Worm (Caenorhabditis elegans) whole organism, L1 larva: ENCODE results near the gene lips-13.

Experiments used
- C04F5.9 ChIP-seq: sonication (generic microtip); optimal IDR thresholded peaks from 2 replicates; lab custom pipeline; 2016; ENCODE audit warnings: missing genetic modification characterization, missing compliant biosample characterization
- C16A3.4 ChIP-seq: fragments of 150-350 bp; optimal IDR thresholded peaks from 2 replicates; lab custom pipeline; 2014; ENCODE audit warnings: missing biosample characterization, missing genetic modification characterization
- C34B4.2 ChIP-seq: sonication (generic microtip); optimal IDR thresholded peaks from 2 replicates; lab custom pipeline; 2017; ENCODE audit warnings: mild to moderate bottlenecking, missing genetic modification characterization, missing compliant biosample characterization
- aha-1 ChIP-seq: fragments of 150-350 bp; optimal IDR thresholded peaks from 2 replicates; lab custom pipeline; 2014; ENCODE audit warnings: missing biosample characterization, missing genetic modification characterization
- blmp-1 ChIP-seq: fragments of 150-350 bp; optimal IDR thresholded peaks from 2 replicates; lab custom pipeline; 2014; ENCODE audit warnings: missing biosample characterization, missing genetic modification characterization
- ceh-90 ChIP-seq: sonication (generic microtip); optimal IDR thresholded peaks from 2 replicates; lab custom pipeline; 2016; ENCODE audit warnings: missing genetic modification characterization, missing compliant biosample characterization
- efl-1 ChIP-seq, 4 experiments: fragments of 150-350 bp; optimal IDR thresholded peaks in 3 of 4; peaks in 1 of 4; 1 replicate in 1 of 4; 2 replicates in 3 of 4; lab custom pipeline; 2014; ENCODE audit warnings: missing biosample characterization in 2 of 4, missing genetic modification characterization in 2 of 4, missing genetic modification reagents in 2 of 4
- efl-3 ChIP-seq: fragments of 200-800 bp; sonication (Bioruptor generic); optimal IDR thresholded peaks from 2 replicates; lab custom pipeline; 2018; ENCODE audit warnings: mild to moderate bottlenecking, missing genetic modification characterization, missing compliant biosample characterization
- elt-2 ChIP-seq: sonication (generic microtip); optimal IDR thresholded peaks from 2 replicates; lab custom pipeline; 2016; ENCODE audit warnings: missing genetic modification characterization, mild to moderate bottlenecking, inconsistent platforms, missing compliant biosample characterization, missing genetic modification reagents
- fkh-10 ChIP-seq: sonication (generic microtip); optimal IDR thresholded peaks from 2 replicates; lab custom pipeline; 2017; ENCODE audit warnings: missing biosample characterization, missing genetic modification reagents, missing genetic modification characterization
- fkh-8 ChIP-seq: sonication (generic microtip); optimal IDR thresholded peaks from 2 replicates; lab custom pipeline; 2016; ENCODE audit warnings: mild to moderate bottlenecking, missing genetic modification characterization, missing compliant biosample characterization
- grh-1 ChIP-seq: fragments of 200-800 bp; sonication (Bioruptor generic); IDR thresholded peaks from 2 replicates; pipeline ENCODE4 v1.3.6; 2022; ENCODE audit warnings: missing genetic modification reagents, missing genetic modification characterization, missing compliant biosample characterization
- irx-1 ChIP-seq: sonication (generic microtip); optimal IDR thresholded peaks from 2 replicates; lab custom pipeline; 2016; ENCODE audit warnings: missing genetic modification characterization, missing compliant biosample characterization
- isw-1 ChIP-seq: fragments of 200-800 bp; sonication (Bioruptor generic); IDR thresholded peaks from 2 replicates; pipeline ENCODE4 v1.3.6; 2022; ENCODE audit warnings: missing genetic modification characterization, missing compliant biosample characterization
- jun-1 ChIP-seq: fragments of 150-350 bp; optimal IDR thresholded peaks from 2 replicates; lab custom pipeline; 2014; ENCODE audit warnings: missing biosample characterization, missing genetic modification reagents, missing genetic modification characterization
- lin-14 ChIP-seq: fragments of 200-800 bp; sonication (Bioruptor generic); optimal IDR thresholded peaks from 2 replicates; lab custom pipeline; 2018; ENCODE audit warnings: mild to moderate bottlenecking, missing genetic modification characterization, moderate library complexity, missing compliant biosample characterization
- lin-35 ChIP-seq, 2 experiments: fragments of 150-350 bp; optimal IDR thresholded peaks; 2 replicates each; lab custom pipeline; 2014; ENCODE audit warnings: missing biosample characterization in 2 of 2, missing genetic modification characterization in 2 of 2, missing genetic modification reagents in 2 of 2
- lin-39 ChIP-seq: fragments of 150-350 bp; optimal IDR thresholded peaks from 2 replicates; lab custom pipeline; 2014; ENCODE audit warnings: missing biosample characterization, missing genetic modification reagents, missing genetic modification characterization
- lir-3 ChIP-seq: sonication (generic microtip); optimal IDR thresholded peaks from 2 replicates; lab custom pipeline; 2016; ENCODE audit warnings: mild to moderate bottlenecking, missing genetic modification characterization, moderate library complexity, missing compliant biosample characterization; ENCODE audit not compliant: poor library complexity
- lsy-2 ChIP-seq, 2 experiments: fragments of 150-350 bp; optimal IDR thresholded peaks; 2 replicates each; lab custom pipeline; 2014; ENCODE audit warnings: missing biosample characterization in 2 of 2, missing genetic modification characterization in 2 of 2
- mdl-1 ChIP-seq, 2 experiments: fragments of 150-350 bp; optimal IDR thresholded peaks; 2 replicates each; lab custom pipeline; 2014 to 2017; ENCODE audit warnings: missing biosample characterization in 2 of 2, missing genetic modification characterization in 2 of 2, inconsistent platforms in 1 of 2
- mef-2 ChIP-seq: fragments of 150-350 bp; optimal IDR thresholded peaks from 2 replicates; lab custom pipeline; 2014; ENCODE audit warnings: missing biosample characterization, missing genetic modification characterization
- mep-1 ChIP-seq: fragments of 150-350 bp; optimal IDR thresholded peaks from 2 replicates; lab custom pipeline; 2014; ENCODE audit warnings: missing biosample characterization, missing genetic modification characterization
- nhr-237 ChIP-seq: fragments of 150-350 bp; optimal IDR thresholded peaks from 2 replicates; lab custom pipeline; 2014; ENCODE audit warnings: missing biosample characterization, missing genetic modification characterization
- nhr-71 ChIP-seq: sonication (generic microtip); optimal IDR thresholded peaks from 2 replicates; lab custom pipeline; 2016; ENCODE audit warnings: mild to moderate bottlenecking, missing genetic modification characterization, moderate library complexity, missing compliant biosample characterization
- nhr-76 ChIP-seq: sonication (generic microtip); optimal IDR thresholded peaks from 2 replicates; lab custom pipeline; 2017; ENCODE audit warnings: missing biosample characterization, missing genetic modification characterization
- nhr-85 ChIP-seq: sonication (generic microtip); peaks from one replicate; lab custom pipeline; 2016; ENCODE audit warnings: missing genetic modification characterization, inconsistent platforms, missing compliant biosample characterization
- nhr-90 ChIP-seq: sonication (generic microtip); optimal IDR thresholded peaks from 2 replicates; lab custom pipeline; 2016; ENCODE audit warnings: mild to moderate bottlenecking, missing genetic modification characterization, missing compliant biosample characterization; ENCODE audit not compliant: poor library complexity
- pag-3 ChIP-seq: sonication (generic microtip); optimal IDR thresholded peaks from 2 replicates; lab custom pipeline; 2017; ENCODE audit warnings: missing genetic modification characterization, mild to moderate bottlenecking, missing compliant biosample characterization, antibody characterized with exemption, borderline replicate concordance; ENCODE audit not compliant: insufficient read depth
- pax-3 ChIP-seq: fragments of 200-800 bp; sonication (Bioruptor generic); optimal IDR thresholded peaks from 2 replicates; lab custom pipeline; 2018; ENCODE audit warnings: mild to moderate bottlenecking, missing genetic modification characterization, moderate library complexity, missing compliant biosample characterization
- pqm-1 ChIP-seq: sonication (generic microtip); optimal IDR thresholded peaks from 3 replicates; lab custom pipeline; 2017; ENCODE audit warnings: missing biosample characterization, missing genetic modification characterization
- rnt-1 ChIP-seq: sonication (generic microtip); optimal IDR thresholded peaks from 2 replicates; lab custom pipeline; 2016; ENCODE audit warnings: mild to moderate bottlenecking, missing genetic modification characterization, moderate library complexity, missing compliant biosample characterization
- skn-1 ChIP-seq: fragments of 150-350 bp; optimal IDR thresholded peaks from 2 replicates; lab custom pipeline; 2014; ENCODE audit warnings: missing biosample characterization, missing genetic modification characterization
- snpc-4 ChIP-seq: fragments of 150-350 bp; optimal IDR thresholded peaks from 2 replicates; lab custom pipeline; 2014; ENCODE audit warnings: missing biosample characterization, missing genetic modification characterization
- snu-23 ChIP-seq: sonication (generic microtip); optimal IDR thresholded peaks from 2 replicates; lab custom pipeline; 2016; ENCODE audit warnings: missing genetic modification characterization, missing compliant biosample characterization
- sup-37 ChIP-seq: fragments of 200-800 bp; sonication (Bioruptor generic); optimal IDR thresholded peaks from 2 replicates; lab custom pipeline; 2018; ENCODE audit warnings: mild to moderate bottlenecking, missing genetic modification characterization, missing compliant biosample characterization
- swsn-7 ChIP-seq: sonication (generic microtip); optimal IDR thresholded peaks from 2 replicates; lab custom pipeline; 2016; ENCODE audit warnings: missing genetic modification characterization, missing compliant biosample characterization
- unc-130 ChIP-seq: fragments of 150-350 bp; optimal IDR thresholded peaks from 2 replicates; lab custom pipeline; 2017; ENCODE audit warnings: missing biosample characterization, missing genetic modification characterization, inconsistent platforms
- unc-30 ChIP-seq: sonication (generic microtip); optimal IDR thresholded peaks from 2 replicates; lab custom pipeline; 2017; ENCODE audit warnings: missing biosample characterization, missing genetic modification characterization
- unc-98 ChIP-seq: fragments of 200-800 bp; sonication (Bioruptor generic); IDR thresholded peaks from 2 replicates; pipeline ENCODE4 v1.3.6; 2022; ENCODE audit warnings: missing genetic modification characterization, missing compliant biosample characterization
- vab-15 ChIP-seq: sonication (generic microtip); optimal IDR thresholded peaks from 2 replicates; lab custom pipeline; 2017; ENCODE audit warnings: missing genotype, mild to moderate bottlenecking, missing genetic modification characterization, missing compliant biosample characterization
- zag-1 ChIP-seq: fragments of 150-350 bp; optimal IDR thresholded peaks from 2 replicates; lab custom pipeline; 2014; ENCODE audit warnings: missing biosample characterization, missing genetic modification characterization
- zip-4 ChIP-seq: fragments of 200-800 bp; sonication (Bioruptor generic); optimal IDR thresholded peaks from 2 replicates; lab custom pipeline; 2018; ENCODE audit warnings: mild to moderate bottlenecking, missing genetic modification characterization, moderate library complexity, missing compliant biosample characterization
- ztf-11 ChIP-seq, 2 experiments: sonication (generic microtip); optimal IDR thresholded peaks; 2 replicates each; lab custom pipeline; 2016 to 2017; ENCODE audit warnings: missing genetic modification characterization in 2 of 2, missing biosample characterization in 1 of 2, missing compliant biosample characterization in 1 of 2
- ztf-4 ChIP-seq: fragments of 150-350 bp; optimal IDR thresholded peaks from 2 replicates; lab custom pipeline; 2014; ENCODE audit warnings: missing biosample characterization, missing genetic modification characterization

Gene lips-13

DNA sequence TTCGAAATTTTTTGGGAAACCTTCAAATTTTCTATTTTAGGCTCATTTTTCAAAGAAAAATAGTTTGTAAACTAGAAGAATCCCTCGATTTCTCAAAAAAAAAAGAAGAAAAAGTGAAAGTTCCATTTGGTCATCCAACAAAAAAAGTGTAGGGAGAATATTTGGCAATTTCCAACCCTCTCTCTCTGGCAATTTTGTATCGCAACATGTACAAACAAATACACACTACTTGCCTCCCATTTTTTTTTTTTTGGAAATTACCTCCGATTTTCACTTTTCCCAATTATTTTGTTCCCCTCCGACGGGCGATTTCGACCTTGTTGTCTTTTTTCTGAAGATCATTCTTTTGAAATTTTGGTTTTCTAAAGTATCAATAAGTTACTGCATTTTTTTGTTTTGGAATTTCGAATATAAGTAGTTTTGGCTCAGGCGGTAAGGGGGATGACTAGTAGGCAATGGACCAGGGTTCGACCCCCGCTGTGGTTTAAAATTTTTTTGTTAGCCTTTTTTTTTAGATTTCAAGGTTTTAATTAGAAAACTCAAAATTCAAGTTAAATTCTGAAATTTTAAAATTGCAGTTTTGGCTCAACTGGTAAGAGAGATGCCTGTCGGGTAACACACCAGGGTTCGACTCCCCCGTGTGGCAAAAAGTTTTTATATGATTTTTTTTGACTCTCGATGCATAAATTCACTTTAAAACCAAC lies 29.2 kb downstream of the lips-13 start (continued):
- TF ChIP-seq lin-39 (tag; lab: Kevin White, UChicago) (no peak), isw-1 (GFP tag; lab: Robert Waterston, UW) (no peak), C34B4.2 (tag; lab: Kevin White, UChicago) (no peak), snpc-4 (no peak), pag-3 (tag; lab: Kevin White, UChicago) (no peak), irx-1 (no peak), nhr-85 (tag; lab: Kevin White, UChicago) (peak; percentile 81)
- TF ChIP-seq, all 84 proteins: peak for 6

DNA sequence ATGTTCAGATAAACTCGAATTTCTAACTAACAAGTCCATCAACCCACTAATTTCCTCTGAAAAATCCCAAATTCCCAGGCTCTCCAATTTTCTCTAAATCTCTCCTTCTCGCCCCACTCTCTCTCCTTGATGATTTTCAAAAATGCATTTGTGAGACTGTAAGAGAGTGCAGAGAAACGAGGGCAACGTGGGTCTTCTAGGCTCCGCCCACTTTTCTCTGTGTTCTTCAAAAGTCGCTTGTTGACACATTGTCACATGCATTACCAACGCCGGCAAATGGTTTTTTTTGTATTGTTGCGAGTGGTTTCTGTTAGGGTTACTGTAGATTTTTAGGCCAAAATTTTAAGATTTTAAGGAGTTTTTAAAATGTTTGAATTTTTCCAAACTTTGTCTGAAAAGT lies 31.4 kb downstream of the lips-13 start:
- peak in 1 of 2 experiments; percentile 64 for TF ChIP-seq mdl-1 (tag; optimal IDR thresholded peaks at IDR 0.05; lab: Kevin White, UChicago)
- TF ChIP-seq rnt-1 = peak; percentile 23
- no peak for TF ChIP-seq zip-4 (GFP tag; lab: Kevin White, UChicago)
- TF ChIP-seq lin-35 (GFP tag; optimal IDR thresholded peaks at IDR 0.05; lab: Kevin White, UChicago) = peak in 1 of 2 experiments; percentile 42
- peak; percentile 20 for TF ChIP-seq blmp-1 (tag; lab: Kevin White, UChicago)
- TF ChIP-seq lsy-2 (tag; optimal IDR thresholded peaks at IDR 0.05; lab: Kevin White, UChicago) = peak in 1 of 2 experiments; percentile 15
- peak; percentile 3 for TF ChIP-seq snu-23 (GFP tag; lab: Kevin White, UChicago)
- peak; percentile 76 for TF ChIP-seq nhr-85 (tag; lab: Kevin White, UChicago)
- no peak for TF ChIP-seq fkh-8
- TF ChIP-seq grh-1 = no peak
- TF ChIP-seq efl-1 (optimal IDR thresholded peaks at IDR 0.05; lab: Kevin White, UChicago) = no peak
- TF ChIP-seq efl-1 (GFP tag; optimal IDR thresholded peaks at IDR 0.05 in 1 of 2; lab: Kevin White, UChicago) = peak in 1 of 2 experiments; percentile 62
- peak; percentile 50 for TF ChIP-seq lin-14 (GFP tag; lab: Kevin White, UChicago)

DNA sequence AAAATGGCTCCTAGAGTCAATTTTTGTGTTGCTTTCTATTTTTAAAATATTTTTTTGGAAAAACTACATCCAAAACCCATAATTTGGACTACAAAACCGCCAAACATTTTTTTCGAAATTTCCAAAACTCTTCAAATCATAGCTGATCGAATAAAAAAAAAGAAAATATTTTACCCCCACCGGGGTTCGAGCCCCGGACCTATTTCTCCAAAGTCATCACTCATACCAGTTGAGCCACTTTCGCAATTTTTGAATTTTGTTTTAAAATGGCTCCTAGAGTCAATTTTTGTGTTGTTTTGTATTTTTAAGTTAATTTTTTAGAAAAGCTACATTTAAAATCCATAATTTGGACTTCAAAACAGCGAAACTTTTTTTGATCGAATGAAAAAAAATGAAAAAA lies 32.3 kb downstream of the lips-13 start:
- TF ChIP-seq zag-1 (tag; lab: Kevin White, UChicago) (no peak), unc-130 (tag; lab: Kevin White, UChicago) (no peak), vab-15 (tag; lab: Kevin White, UChicago) (no peak), lin-39 (tag; lab: Kevin White, UChicago) (no peak), efl-3 (GFP tag; lab: Kevin White, UChicago) (no peak), nhr-71 (tag; lab: Kevin White, UChicago) (no peak), unc-98 (GFP tag; lab: Robert Waterston, UW) (no peak), sup-37 (no peak), ztf-4 (no peak), mef-2 (tag; lab: Kevin White, UChicago) (no peak), ztf-11 (tag; optimal IDR thresholded peaks at IDR 0.05; lab: Kevin White, UChicago) (no peak)

DNA sequence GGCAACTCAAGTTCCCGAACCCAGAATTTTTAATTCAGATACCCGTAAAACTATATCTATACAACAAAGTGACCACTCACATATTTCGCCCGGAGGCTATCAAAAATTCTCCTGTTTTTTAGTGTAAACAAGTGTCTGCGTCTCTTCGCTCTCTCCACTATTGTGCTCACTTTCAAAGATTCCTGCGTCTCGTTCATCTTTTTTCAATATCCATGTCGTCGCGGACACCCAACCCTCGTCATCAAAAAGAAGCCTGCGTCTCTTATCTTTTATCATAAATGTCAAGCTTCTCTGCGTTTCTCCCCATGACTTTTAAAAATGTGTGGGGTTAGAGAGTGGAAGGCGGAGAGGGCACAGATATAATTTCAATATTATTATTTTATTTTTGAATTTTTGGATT lies 32.9 kb downstream of the lips-13 start:
- TF ChIP-seq lsy-2 (tag; optimal IDR thresholded peaks at IDR 0.05; lab: Kevin White, UChicago) = peak; percentile 68 to 73
- no peak for TF ChIP-seq unc-30 (tag; lab: Kevin White, UChicago)
- TF ChIP-seq skn-1 (tag; lab: Kevin White, UChicago) = peak; percentile 82
- TF ChIP-seq C04F5.9 (tag; lab: Kevin White, UChicago) = no peak
- peak; percentile 30 for TF ChIP-seq jun-1
- no peak for TF ChIP-seq C34B4.2 (tag; lab: Kevin White, UChicago)
- peak; percentile 63 to 65 for TF ChIP-seq efl-1 (optimal IDR thresholded peaks at IDR 0.05; lab: Kevin White, UChicago)
- peak in 1 of 2 experiments; percentile 36 for TF ChIP-seq efl-1 (GFP tag; optimal IDR thresholded peaks at IDR 0.05 in 1 of 2; lab: Kevin White, UChicago)
- TF ChIP-seq elt-2 (tag; lab: Kevin White, UChicago) = no peak
- peak; percentile 59 for TF ChIP-seq mep-1 (tag; lab: Kevin White, UChicago)
- no peak for TF ChIP-seq C16A3.4
- TF ChIP-seq lir-3 (tag; lab: Kevin White, UChicago) = no peak
- TF ChIP-seq nhr-76 (tag; lab: Kevin White, UChicago) = no peak
- TF ChIP-seq grh-1 = no peak
- TF ChIP-seq nhr-237 = no peak
- no peak for TF ChIP-seq pqm-1
- no peak for TF ChIP-seq ceh-90 (tag; lab: Kevin White, UChicago)
- TF ChIP-seq swsn-7 (tag; lab: Kevin White, UChicago) = peak; percentile 62
- TF ChIP-seq aha-1 = no peak
- no peak for TF ChIP-seq sup-37
- TF ChIP-seq efl-3 (GFP tag; lab: Kevin White, UChicago) = no peak
- peak; percentile 8 for TF ChIP-seq snpc-4
- no peak for TF ChIP-seq isw-1 (GFP tag; lab: Robert Waterston, UW)
- TF ChIP-seq fkh-10 = no peak
- TF ChIP-seq vab-15 (tag; lab: Kevin White, UChicago) = no peak
- TF ChIP-seq pax-3 (tag; lab: Kevin White, UChicago) = no peak
- TF ChIP-seq nhr-90 (tag; lab: Kevin White, UChicago) = no peak
